Worm (Caenorhabditis elegans) whole organism, L2 larva: ENCODE data around the gene F34H10.5.

ENCODE experiments used
- C34F6.9 ChIP-seq: fragments of 150-350 bp; optimal IDR thresholded peaks from 2 replicates; lab custom pipeline; 2014; ENCODE audit warnings: missing biosample characterization, missing genetic modification characterization
- F13H6.1 ChIP-seq: sonication (generic microtip); optimal IDR thresholded peaks from 2 replicates; lab custom pipeline; 2016; ENCODE audit warnings: missing genetic modification characterization, missing compliant biosample characterization
- R02D3.7 ChIP-seq: fragments of 150-350 bp; optimal IDR thresholded peaks from 2 replicates; lab custom pipeline; 2014; ENCODE audit warnings: missing biosample characterization, missing genetic modification characterization
- Y55F3AM.14 ChIP-seq: fragments of 200-800 bp; sonication (Bioruptor generic); optimal IDR thresholded peaks from 2 replicates; lab custom pipeline; 2018; ENCODE audit warnings: mild to moderate bottlenecking, missing genetic modification characterization, missing compliant biosample characterization
- ZK546.5 ChIP-seq: sonication (generic microtip); optimal IDR thresholded peaks from 2 replicates; lab custom pipeline; 2017; ENCODE audit warnings: missing biosample characterization, missing genetic modification characterization
- alr-1 ChIP-seq: fragments of 150-350 bp; optimal IDR thresholded peaks from 2 replicates; lab custom pipeline; 2014; ENCODE audit warnings: missing biosample characterization, missing genetic modification characterization
- aly-2 ChIP-seq: fragments of 150-350 bp; optimal IDR thresholded peaks from 2 replicates; lab custom pipeline; 2014; ENCODE audit warnings: missing biosample characterization, missing genetic modification characterization
- blmp-1 ChIP-seq: sonication (generic microtip); optimal IDR thresholded peaks from 2 replicates; lab custom pipeline; 2017; ENCODE audit warnings: missing genetic modification characterization, mild to moderate bottlenecking, missing compliant biosample characterization, antibody characterized with exemption, moderate library complexity; ENCODE audit not compliant: insufficient read depth
- ceh-16 ChIP-seq: fragments of 150-350 bp; optimal IDR thresholded peaks from 2 replicates; lab custom pipeline; 2014; ENCODE audit warnings: missing biosample characterization, missing genetic modification characterization
- ceh-82 ChIP-seq: fragments of 150-350 bp; optimal IDR thresholded peaks from 2 replicates; lab custom pipeline; 2014; ENCODE audit warnings: missing biosample characterization, missing genetic modification characterization
- crh-2 ChIP-seq: sonication (generic microtip); optimal IDR thresholded peaks from 2 replicates; lab custom pipeline; 2017; ENCODE audit warnings: missing biosample characterization, missing genetic modification characterization
- dmd-4 ChIP-seq: sonication (generic microtip); optimal IDR thresholded peaks from 2 replicates; lab custom pipeline; 2017; ENCODE audit warnings: missing biosample characterization, missing genetic modification characterization
- egl-27 ChIP-seq: sonication (generic microtip); optimal IDR thresholded peaks from 3 replicates; lab custom pipeline; 2017; ENCODE audit warnings: missing biosample characterization, missing genetic modification reagents, missing genetic modification characterization
- elt-1 ChIP-seq: fragments of 150-350 bp; optimal IDR thresholded peaks from 2 replicates; lab custom pipeline; 2014; ENCODE audit warnings: missing biosample characterization, missing genetic modification characterization
- fos-1 ChIP-seq: fragments of 150-350 bp; optimal IDR thresholded peaks from 2 replicates; lab custom pipeline; 2014; ENCODE audit warnings: missing biosample characterization, missing genetic modification characterization
- gmeb-1 ChIP-seq: fragments of 150-350 bp; optimal IDR thresholded peaks from 2 replicates; lab custom pipeline; 2014; ENCODE audit warnings: missing biosample characterization, missing genetic modification characterization
- lin-11 ChIP-seq: fragments of 150-350 bp; sonication (generic microtip); optimal IDR thresholded peaks from 2 replicates; lab custom pipeline; 2014; ENCODE audit warnings: missing biosample characterization, missing genetic modification characterization, inconsistent platforms, mixed read lengths
- lin-13 ChIP-seq: fragments of 150-350 bp; optimal IDR thresholded peaks from 2 replicates; lab custom pipeline; 2014; ENCODE audit warnings: missing biosample characterization, missing genetic modification reagents, missing genetic modification characterization
- mab-5 ChIP-seq: fragments of 150-350 bp; optimal IDR thresholded peaks from 2 replicates; lab custom pipeline; 2014; ENCODE audit warnings: missing biosample characterization, missing genetic modification characterization
- nhr-10 ChIP-seq: sonication (generic microtip); optimal IDR thresholded peaks from 2 replicates; lab custom pipeline; 2017; ENCODE audit warnings: missing biosample characterization, missing genetic modification characterization
- nhr-12 ChIP-seq: fragments of 150-350 bp; optimal IDR thresholded peaks from 2 replicates; lab custom pipeline; 2014; ENCODE audit warnings: missing biosample characterization, missing genetic modification characterization
- nhr-129 ChIP-seq: fragments of 150-350 bp; optimal IDR thresholded peaks from 2 replicates; lab custom pipeline; 2014; ENCODE audit warnings: missing biosample characterization, missing genetic modification characterization
- nhr-21 ChIP-seq: fragments of 150-350 bp; optimal IDR thresholded peaks from 2 replicates; lab custom pipeline; 2014; ENCODE audit warnings: missing biosample characterization, missing genetic modification characterization
- nhr-23 ChIP-seq: fragments of 150-350 bp; optimal IDR thresholded peaks from 2 replicates; lab custom pipeline; 2014; ENCODE audit warnings: missing biosample characterization, missing genetic modification reagents, missing genetic modification characterization
- nhr-25 ChIP-seq: fragments of 150-350 bp; sonication (generic microtip); optimal IDR thresholded peaks from 3 replicates; lab custom pipeline; 2014; ENCODE audit warnings: missing biosample characterization, missing genetic modification characterization
- nhr-6 ChIP-seq: fragments of 150-350 bp; optimal IDR thresholded peaks from 2 replicates; lab custom pipeline; 2014; ENCODE audit warnings: missing biosample characterization, missing genetic modification characterization
- nhr-77 ChIP-seq: fragments of 150-350 bp; optimal IDR thresholded peaks from 2 replicates; lab custom pipeline; 2014; ENCODE audit warnings: missing biosample characterization, missing genetic modification characterization
- sem-4 ChIP-seq: fragments of 150-350 bp; optimal IDR thresholded peaks from 2 replicates; lab custom pipeline; 2014; ENCODE audit warnings: missing biosample characterization, missing genetic modification reagents, missing genetic modification characterization
- skn-1 ChIP-seq: sonication (generic microtip); optimal IDR thresholded peaks from 2 replicates; lab custom pipeline; 2017; ENCODE audit warnings: missing biosample characterization, missing genetic modification characterization
- sma-3 ChIP-seq: sonication (generic microtip); optimal IDR thresholded peaks from 2 replicates; lab custom pipeline; 2016; ENCODE audit warnings: missing genetic modification reagents, missing genetic modification characterization, missing compliant biosample characterization
- sma-9 ChIP-seq, 2 experiments: fragments of 150-350 bp in 1 of 2; sonication (generic microtip) in 1 of 2; optimal IDR thresholded peaks; 2 replicates each; lab custom pipeline; 2014 to 2016; ENCODE audit warnings: missing genetic modification characterization in 2 of 2, mild to moderate bottlenecking in 1 of 2, missing biosample characterization in 1 of 2, missing compliant biosample characterization in 1 of 2, missing genetic modification reagents in 1 of 2, moderate library complexity in 1 of 2
- unc-39 ChIP-seq: fragments of 150-350 bp; optimal IDR thresholded peaks from 2 replicates; lab custom pipeline; 2014; ENCODE audit warnings: missing biosample characterization, missing genetic modification characterization
- unc-62 ChIP-seq: fragments of 150-350 bp; optimal IDR thresholded peaks from 2 replicates; lab custom pipeline; 2014; ENCODE audit warnings: missing biosample characterization, missing genetic modification reagents, missing genetic modification characterization
- zag-1 ChIP-seq: fragments of 150-350 bp; optimal IDR thresholded peaks from 2 replicates; lab custom pipeline; 2014; ENCODE audit warnings: missing biosample characterization, missing genetic modification characterization
- ztf-1 ChIP-seq: fragments of 200-800 bp; sonication (Bioruptor generic); conservative IDR thresholded peaks from 2 replicates; pipeline ENCODE4 v1.3.6; 2022; ENCODE audit warnings: missing genetic modification characterization, missing compliant biosample characterization
- ztf-11 ChIP-seq: sonication (generic microtip); optimal IDR thresholded peaks from 2 replicates; lab custom pipeline; 2017; ENCODE audit warnings: missing biosample characterization, missing genetic modification characterization

Gene F34H10.5

DNA sequence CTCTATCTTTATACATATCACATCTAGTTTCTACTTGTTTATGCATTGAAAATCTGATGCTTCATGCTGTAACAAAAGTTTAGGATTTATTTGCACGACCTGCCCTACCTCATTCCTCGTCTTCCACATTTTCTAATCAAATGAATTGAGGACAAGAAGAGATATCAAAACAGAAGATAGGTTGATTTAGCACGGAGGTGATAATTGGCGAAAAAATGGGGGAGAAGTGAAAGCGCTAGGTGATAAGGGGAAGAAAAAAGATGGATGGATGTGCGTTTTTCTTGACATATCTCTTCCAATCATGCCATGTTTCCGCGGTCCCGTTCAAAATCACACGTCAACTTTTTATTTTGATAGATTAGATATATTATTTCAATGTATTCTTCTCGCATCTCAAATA lies 27.3 kb upstream of the F34H10.5 start:
- TF ChIP-seq fos-1 (tag; lab: Kevin White, UChicago) (peak; percentile 32), blmp-1 (tag; lab: Kevin White, UChicago) (peak; percentile 68), zag-1 (no peak)

DNA sequence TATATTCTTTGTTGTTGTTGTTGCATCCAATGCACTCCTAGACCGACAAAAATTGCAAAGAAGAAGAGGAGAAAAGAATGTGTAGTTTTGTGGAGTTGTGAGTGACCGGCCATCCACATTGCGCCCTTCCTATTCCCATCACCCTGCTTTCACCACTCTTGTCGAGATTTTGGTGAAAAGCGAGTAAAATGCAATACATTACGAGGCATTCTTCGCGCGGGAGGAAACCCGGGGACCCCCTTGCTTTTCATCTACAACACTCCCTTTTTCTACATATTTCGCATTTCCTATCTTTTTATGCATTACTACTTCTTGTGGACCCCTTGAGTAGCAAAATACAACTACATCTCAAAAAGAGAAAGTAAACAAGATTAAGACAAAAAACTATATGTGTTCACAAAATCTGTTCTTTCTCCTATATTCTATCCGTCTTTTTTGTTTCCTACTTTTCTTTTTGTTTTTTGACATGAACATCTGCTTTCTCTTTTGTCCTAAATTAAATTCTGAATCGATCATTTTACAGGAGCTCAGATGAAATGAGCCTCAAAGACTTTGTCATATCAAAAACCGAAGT lies 25.3 kb upstream of the F34H10.5 start, which contains the start of gene C11E4.6:
TSS of gene C11E4.6 (plus strand) at position 524 of the 574 bp plus-strand sequence.
- TF ChIP-seq nhr-129 (tag; lab: Kevin White, UChicago) (no peak), lin-13 (GFP tag; lab: Kevin White, UChicago) (no peak), unc-39 (tag; lab: Kevin White, UChicago) (no peak), F13H6.1 (tag; lab: Kevin White, UChicago) (no peak), skn-1 (tag; lab: Kevin White, UChicago) (no peak), ceh-16 (tag; lab: Kevin White, UChicago) (no peak), ceh-82 (tag; lab: Kevin White, UChicago) (no peak), zag-1 (no peak), lin-11 (no peak), egl-27 (tag; lab: Kevin White, UChicago) (no peak), ZK546.5 (tag; lab: Kevin White, UChicago) (no peak), gmeb-1 (no peak)

DNA sequence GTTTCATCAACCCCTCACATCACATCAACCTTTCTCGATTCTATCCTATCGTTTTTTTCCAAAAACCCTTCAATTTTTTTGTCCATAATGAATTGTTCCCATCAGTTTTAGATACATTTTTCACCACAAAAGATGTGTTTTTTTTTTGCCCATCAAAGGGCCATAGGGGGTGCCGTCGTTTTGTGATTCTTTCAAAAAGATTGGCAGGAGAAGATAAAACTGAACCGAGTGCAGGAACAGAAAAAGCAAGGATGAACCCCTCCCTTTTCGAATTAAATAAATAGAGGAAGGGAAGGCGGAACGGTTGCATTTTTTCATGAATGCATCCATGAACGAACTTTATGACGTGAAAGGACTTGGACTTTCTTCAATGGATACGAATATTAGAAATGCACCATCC lies 18.6 kb upstream of the F34H10.5 start, which contains the start of gene C11E4.7:
TSS of gene C11E4.7 (plus strand) at position 301 of the 400 bp plus-strand sequence.
- TF ChIP-seq nhr-12 (tag; lab: Kevin White, UChicago), result no peak
- TF ChIP-seq, all 48 proteins: peak for 0

DNA sequence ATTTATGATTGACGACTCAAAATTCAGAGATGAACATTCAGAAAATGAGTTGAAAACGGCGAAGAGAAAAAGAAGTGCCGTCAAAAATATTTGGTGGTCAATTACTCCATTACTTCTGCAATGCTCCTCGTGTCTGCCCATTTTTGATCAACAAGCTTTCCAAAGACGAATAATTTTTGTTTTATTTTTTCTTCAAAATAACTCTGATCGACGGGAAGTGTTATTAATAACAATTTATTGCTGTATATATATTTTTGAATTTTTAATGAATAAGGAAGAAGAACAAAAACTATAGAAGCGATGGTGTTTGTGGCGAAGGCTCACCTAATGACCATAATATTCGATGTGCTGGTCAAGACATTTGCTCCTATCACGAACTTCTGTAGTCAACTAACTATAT lies 15.3 kb upstream of the F34H10.5 start, which contains the start of gene C11E4.8:
TSS of gene C11E4.8 (plus strand) at position 301 of the 400 bp plus-strand sequence.
- TF ChIP-seq C34F6.9 (tag; lab: Kevin White, UChicago) (no peak), ceh-16 (tag; lab: Kevin White, UChicago) (no peak), unc-39 (tag; lab: Kevin White, UChicago) (no peak), nhr-25 (no peak), blmp-1 (tag; lab: Kevin White, UChicago) (no peak), ZK546.5 (tag; lab: Kevin White, UChicago) (no peak), unc-62 (GFP tag; lab: Kevin White, UChicago) (no peak), sem-4 (tag; lab: Kevin White, UChicago) (no peak), Y55F3AM.14 (no peak), sma-9 (GFP tag; optimal IDR thresholded peaks at IDR 0.05; lab: Kevin White, UChicago) (no peak), sma-9 (tag; optimal IDR thresholded peaks at IDR 0.05; lab: Kevin White, UChicago) (no peak)
- TF ChIP-seq, all 48 proteins: peak for 0

DNA sequence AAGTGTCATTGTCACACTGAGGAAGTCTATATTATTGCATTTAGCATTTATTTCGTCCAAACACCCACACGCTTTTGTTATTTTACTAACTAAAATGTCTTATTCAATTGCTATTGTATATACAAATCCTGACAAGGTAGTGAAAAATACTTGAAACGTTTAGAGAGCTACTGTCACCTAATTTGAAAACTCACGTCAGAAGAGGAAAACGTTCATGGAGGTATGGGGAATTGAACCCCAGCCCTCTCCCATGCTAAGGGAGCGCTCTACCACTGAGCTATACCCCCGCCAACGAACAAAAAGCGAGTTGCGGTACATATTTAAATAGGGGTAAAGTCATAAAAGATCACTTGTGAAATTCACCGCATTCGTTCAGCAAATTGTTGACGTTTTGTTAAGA lies 12.9 kb upstream of the F34H10.5 start:
- no peak for TF ChIP-seq lin-11
- no peak for TF ChIP-seq elt-1 (tag; lab: Kevin White, UChicago)
- peak; percentile 15 for TF ChIP-seq sma-3
- no peak for TF ChIP-seq sem-4 (tag; lab: Kevin White, UChicago)
- TF ChIP-seq ztf-11 (tag; lab: Kevin White, UChicago), result no peak
- TF ChIP-seq nhr-21, result peak; percentile 68
- no peak for TF ChIP-seq unc-39 (tag; lab: Kevin White, UChicago)
- TF ChIP-seq fos-1 (tag; lab: Kevin White, UChicago), result peak; percentile 31
- no peak for TF ChIP-seq R02D3.7 (tag; lab: Kevin White, UChicago)
- TF ChIP-seq sma-9 (GFP tag; optimal IDR thresholded peaks at IDR 0.05; lab: Kevin White, UChicago), result peak; percentile 55
- no peak for TF ChIP-seq sma-9 (tag; optimal IDR thresholded peaks at IDR 0.05; lab: Kevin White, UChicago)
- no peak for TF ChIP-seq C34F6.9 (tag; lab: Kevin White, UChicago)
- no peak for TF ChIP-seq nhr-23
- TF ChIP-seq lin-13 (GFP tag; lab: Kevin White, UChicago), result no peak
- no peak for TF ChIP-seq dmd-4 (tag; lab: Kevin White, UChicago)
- TF ChIP-seq crh-2 (tag; lab: Kevin White, UChicago), result no peak
- no peak for TF ChIP-seq nhr-6 (tag; lab: Kevin White, UChicago)
- TF ChIP-seq nhr-77, result no peak
- TF ChIP-seq ztf-1 (GFP tag; lab: Robert Waterston, UW), result no peak
- no peak for TF ChIP-seq alr-1
- no peak for TF ChIP-seq mab-5 (tag; lab: Kevin White, UChicago)
- no peak for TF ChIP-seq nhr-10
- TF ChIP-seq blmp-1 (tag; lab: Kevin White, UChicago), result no peak
- TF ChIP-seq aly-2 (tag; lab: Kevin White, UChicago), result no peak
